Worm (Caenorhabditis elegans): ENCODE measurements around the gene nspf-3.

ce11 chrII:2649539-2649938, 40.4 kb downstream of the nspf-3 start, which contains the start of the genes F22E5.13 and F22E5.6:
- TF ChIP-seq snpc-4 (tag; optimal IDR thresholded peaks at IDR 0.05) (no peak), nhr-10 (tag; optimal IDR thresholded peaks at IDR 0.05) (no peak)
